Fruit fly (Drosophila melanogaster): ENCODE data around the gene Wnt10.

DNA sequence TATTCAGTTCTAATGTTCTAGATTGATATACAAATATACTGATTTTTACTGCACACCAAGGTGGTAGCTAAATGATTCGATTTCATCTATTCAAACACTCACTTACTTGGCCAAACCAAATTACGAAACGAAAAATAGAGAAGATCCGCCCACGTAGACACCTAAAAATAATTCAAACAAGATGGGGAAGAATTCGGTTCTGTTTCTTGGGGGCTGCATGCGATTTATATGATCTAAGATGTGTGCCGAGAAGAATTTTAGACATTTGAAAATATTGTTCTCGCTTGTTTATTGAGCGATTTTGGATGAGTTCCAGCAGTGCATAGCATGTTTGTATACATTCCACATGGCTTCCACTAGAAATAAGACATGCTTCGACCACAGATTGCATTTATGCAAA lies 44.5 kb downstream of the Wnt10 start:
- no peak for TF ChIP-seq Dll (optimal IDR thresholded peaks at IDR 0.05)
- TF ChIP-seq CG8478 (optimal IDR thresholded peaks at IDR 0.05), result no peak
- no peak for TF ChIP-seq psq (optimal IDR thresholded peaks at IDR 0.05)
- no peak for TF ChIP-seq usp (GFP tag; optimal IDR thresholded peaks at IDR 0.05)

Measured in whole organism.